Worm (Caenorhabditis elegans) whole organism, young adult: ENCODE results near the gene gldi-7.
A peak's percentile ranks its signal among the peaks of the same experiment; 100 is the strongest.

ENCODE experiments used
- B0019.2 ChIP-seq: fragments of 200-800 bp; sonication (Bioruptor generic); conservative IDR thresholded peaks from 2 replicates; pipeline ENCODE4 v1.3.6; 2022; ENCODE audit warnings: missing genetic modification reagents, missing genetic modification characterization, missing compliant biosample characterization
- B0261.1 ChIP-seq: sonication (generic microtip); optimal IDR thresholded peaks from 2 replicates; lab custom pipeline; 2016; ENCODE audit warnings: mild to moderate bottlenecking, missing genetic modification characterization, moderate library complexity, missing compliant biosample characterization
- C06A6.2 ChIP-seq: fragments of 200-800 bp; sonication (Bioruptor generic); conservative IDR thresholded peaks from 2 replicates; pipeline ENCODE4 v1.3.6; 2022; ENCODE audit warnings: missing genetic modification characterization, missing compliant biosample characterization
- F33H1.4 ChIP-seq: fragments of 200-800 bp; sonication (Bioruptor generic); IDR thresholded peaks from 2 replicates; pipeline ENCODE4 v1.3.6; 2022; ENCODE audit warnings: missing genetic modification reagents, missing genetic modification characterization, missing compliant biosample characterization
- F37B4.10 ChIP-seq: fragments of 200-800 bp; sonication (Bioruptor generic); IDR thresholded peaks from 2 replicates; pipeline ENCODE4 v1.3.6; 2022; ENCODE audit warnings: missing genetic modification characterization, missing compliant biosample characterization
- F49E8.2 ChIP-seq: sonication (generic microtip); optimal IDR thresholded peaks from 3 replicates; lab custom pipeline; 2017; ENCODE audit warnings: missing genetic modification characterization, mild to moderate bottlenecking, missing compliant biosample characterization, antibody characterized with exemption, moderate library complexity; ENCODE audit not compliant: insufficient read depth
- F52B5.7 ChIP-seq: sonication (generic microtip); optimal IDR thresholded peaks from 2 replicates; lab custom pipeline; 2016; ENCODE audit warnings: mild to moderate bottlenecking, missing genetic modification characterization, missing compliant biosample characterization
- F57C9.4 ChIP-seq: sonication (generic microtip); optimal IDR thresholded peaks from 2 replicates; lab custom pipeline; 2017; ENCODE audit warnings: mild to moderate bottlenecking, missing genetic modification characterization, missing compliant biosample characterization
- T07F8.4 ChIP-seq: sonication (generic microtip); optimal IDR thresholded peaks from 2 replicates; lab custom pipeline; 2016; ENCODE audit warnings: mild to moderate bottlenecking, missing genetic modification characterization, moderate library complexity, missing compliant biosample characterization
- Y53F4B.3 ChIP-seq: fragments of 200-800 bp; sonication (Bioruptor generic); IDR thresholded peaks from 2 replicates; pipeline ENCODE4 v1.3.6; 2022; ENCODE audit warnings: missing genetic modification reagents, missing genetic modification characterization, missing compliant biosample characterization
- Y53G8AR.9 ChIP-seq: fragments of 200-800 bp; sonication (Bioruptor generic); conservative IDR thresholded peaks from 2 replicates; pipeline ENCODE4 v1.3.6; 2022; ENCODE audit warnings: missing genetic modification reagents, missing genetic modification characterization, missing compliant biosample characterization
- Y79H2A.3 ChIP-seq: fragments of 200-800 bp; sonication (Bioruptor generic); conservative IDR thresholded peaks from 2 replicates; pipeline ENCODE4 v1.3.6; 2022; ENCODE audit warnings: missing genetic modification reagents, missing genetic modification characterization, missing compliant biosample characterization
- akir-1 ChIP-seq: fragments of 200-800 bp; sonication (Bioruptor generic); optimal IDR thresholded peaks from 2 replicates; lab custom pipeline; 2018; ENCODE audit warnings: mild to moderate bottlenecking, missing genetic modification characterization, moderate library complexity, missing compliant biosample characterization
- ama-1 ChIP-seq, 3 experiments: fragments of 150-350 bp in 1 of 3; sonication (generic microtip) in 2 of 3; optimal IDR thresholded peaks; 2 replicates each; lab custom pipeline; 2014 to 2018; ENCODE audit warnings: missing biosample characterization in 2 of 3, missing genetic modification characterization in 2 of 3, missing genetic modification reagents in 2 of 3
- aptf-3 ChIP-seq: fragments of 200-800 bp; sonication (Bioruptor generic); IDR thresholded peaks from 2 replicates; pipeline ENCODE4 v1.3.6; 2022; ENCODE audit warnings: missing genetic modification characterization, missing compliant biosample characterization
- bed-1 ChIP-seq: fragments of 200-800 bp; sonication (Bioruptor generic); IDR thresholded peaks from 2 replicates; pipeline ENCODE4 v1.3.6; 2022; ENCODE audit warnings: missing genetic modification reagents, missing genetic modification characterization, missing compliant biosample characterization
- ceh-100 ChIP-seq: fragments of 200-800 bp; sonication (Bioruptor generic); IDR thresholded peaks from 2 replicates; pipeline ENCODE4 v1.3.6; 2022; ENCODE audit warnings: missing genetic modification reagents, missing genetic modification characterization, missing compliant biosample characterization
- ceh-27 ChIP-seq: fragments of 200-800 bp; sonication (Bioruptor generic); optimal IDR thresholded peaks from 2 replicates; lab custom pipeline; 2018; ENCODE audit warnings: mild to moderate bottlenecking, missing genetic modification characterization, moderate library complexity, missing compliant biosample characterization
- ceh-40 ChIP-seq: fragments of 200-800 bp; sonication (Bioruptor generic); IDR thresholded peaks from 2 replicates; pipeline ENCODE4 v1.3.6; 2022; ENCODE audit warnings: missing genetic modification characterization, missing compliant biosample characterization
- ceh-58 ChIP-seq: fragments of 200-800 bp; sonication (Bioruptor generic); IDR thresholded peaks from 2 replicates; pipeline ENCODE4 v1.3.6; 2022; ENCODE audit warnings: missing genetic modification characterization, missing compliant biosample characterization
- ceh-79 ChIP-seq: sonication (generic microtip); optimal IDR thresholded peaks from 2 replicates; lab custom pipeline; 2017; ENCODE audit warnings: mild to moderate bottlenecking, missing genetic modification characterization, missing compliant biosample characterization
- chd-7 ChIP-seq: sonication (generic microtip); optimal IDR thresholded peaks from 2 replicates; lab custom pipeline; 2016; ENCODE audit warnings: mild to moderate bottlenecking, missing genetic modification characterization, moderate library complexity, missing compliant biosample characterization
- egrh-3 ChIP-seq: fragments of 200-800 bp; sonication (Bioruptor generic); IDR thresholded peaks from 2 replicates; pipeline ENCODE4 v1.3.6; 2022; ENCODE audit warnings: missing genetic modification reagents, missing genetic modification characterization, missing compliant biosample characterization
- ekl-4 ChIP-seq: fragments of 200-800 bp; sonication (Bioruptor generic); IDR thresholded peaks from 2 replicates; pipeline ENCODE4 v1.3.6; 2022; ENCODE audit warnings: missing genetic modification reagents, missing genetic modification characterization, missing compliant biosample characterization
- fkh-3 ChIP-seq: sonication (generic microtip); optimal IDR thresholded peaks from 2 replicates; lab custom pipeline; 2016; ENCODE audit warnings: mild to moderate bottlenecking, missing genetic modification characterization, missing compliant biosample characterization
- gei-17 ChIP-seq: fragments of 200-800 bp; sonication (Bioruptor generic); optimal IDR thresholded peaks from 2 replicates; lab custom pipeline; 2018; ENCODE audit warnings: mild to moderate bottlenecking, missing genetic modification characterization, missing compliant biosample characterization
- him-1 ChIP-seq: sonication (generic microtip); optimal IDR thresholded peaks from 2 replicates; lab custom pipeline; 2016; ENCODE audit warnings: missing genotype, missing genetic modification reagents, missing genetic modification characterization, missing compliant biosample characterization
- hrde-1 ChIP-seq: sonication (generic microtip); optimal IDR thresholded peaks from 2 replicates; lab custom pipeline; 2016; ENCODE audit warnings: missing genetic modification characterization, mild to moderate bottlenecking, missing compliant biosample characterization, moderate library complexity, missing genotype, missing genetic modification reagents, borderline replicate concordance
- hsf-1 ChIP-seq: fragments of 200-800 bp; sonication (Bioruptor generic); IDR thresholded peaks from 2 replicates; pipeline ENCODE4 v1.3.6; 2022; ENCODE audit warnings: missing genetic modification reagents, missing genetic modification characterization, missing compliant biosample characterization
- lin-54 ChIP-seq: fragments of 200-800 bp; sonication (Bioruptor generic); optimal IDR thresholded peaks from 2 replicates; lab custom pipeline; 2018; ENCODE audit warnings: mild to moderate bottlenecking, missing genetic modification characterization, missing compliant biosample characterization
- lsl-1 ChIP-seq: fragments of 200-800 bp; sonication (Bioruptor generic); optimal IDR thresholded peaks from 2 replicates; lab custom pipeline; 2018; ENCODE audit warnings: mild to moderate bottlenecking, missing genetic modification characterization, moderate library complexity, missing compliant biosample characterization
- madf-6 ChIP-seq: fragments of 200-800 bp; sonication (Bioruptor generic); IDR thresholded peaks from 2 replicates; pipeline ENCODE4 v1.3.6; 2022; ENCODE audit warnings: missing genetic modification reagents, missing genetic modification characterization, missing compliant biosample characterization
- mxl-1 ChIP-seq: sonication (generic microtip); optimal IDR thresholded peaks from 2 replicates; lab custom pipeline; 2016; ENCODE audit warnings: missing genetic modification characterization, missing compliant biosample characterization
- nfya-1 ChIP-seq: sonication (generic microtip); optimal IDR thresholded peaks from 2 replicates; lab custom pipeline; 2017; ENCODE audit warnings: antibody characterized with exemption, missing compliant biosample characterization, missing genetic modification characterization, borderline replicate concordance; ENCODE audit not compliant: insufficient read depth
- nhr-80 ChIP-seq: sonication (generic microtip); optimal IDR thresholded peaks from 2 replicates; lab custom pipeline; 2016; ENCODE audit warnings: missing genetic modification characterization, missing compliant biosample characterization
- nhr-90 ChIP-seq: sonication (generic microtip); optimal IDR thresholded peaks from 2 replicates; lab custom pipeline; 2016; ENCODE audit warnings: missing genotype, mild to moderate bottlenecking, missing genetic modification characterization, missing compliant biosample characterization
- repo-1 ChIP-seq: sonication (generic microtip); optimal IDR thresholded peaks from 2 replicates; lab custom pipeline; 2017; ENCODE audit warnings: mild to moderate bottlenecking, missing genetic modification characterization, missing compliant biosample characterization
- sdz-38 ChIP-seq: sonication (generic microtip); optimal IDR thresholded peaks from 2 replicates; lab custom pipeline; 2016; ENCODE audit warnings: missing genotype, missing genetic modification characterization, missing compliant biosample characterization
- sea-2 ChIP-seq: fragments of 200-800 bp; sonication (Bioruptor generic); IDR thresholded peaks from 2 replicates; pipeline ENCODE4 v1.3.6; 2022; ENCODE audit warnings: missing genetic modification characterization, missing compliant biosample characterization
- snpc-1.1 ChIP-seq: sonication (generic microtip); optimal IDR thresholded peaks from 2 replicates; lab custom pipeline; 2017; ENCODE audit warnings: missing genetic modification characterization, mild to moderate bottlenecking, missing compliant biosample characterization, antibody characterized with exemption, moderate library complexity, missing genotype, missing genetic modification reagents; ENCODE audit not compliant: insufficient read depth
- xnd-1 ChIP-seq: sonication (generic microtip); optimal IDR thresholded peaks from 2 replicates; lab custom pipeline; 2016; ENCODE audit warnings: missing genotype, missing genetic modification reagents, missing genetic modification characterization, missing compliant biosample characterization
- zfh-2 ChIP-seq: fragments of 200-800 bp; sonication (Bioruptor generic); conservative IDR thresholded peaks from 2 replicates; pipeline ENCODE4 v1.3.6; 2022; ENCODE audit warnings: missing genetic modification reagents, missing genetic modification characterization, missing compliant biosample characterization
- zim-3 ChIP-seq: sonication (generic microtip); optimal IDR thresholded peaks from 2 replicates; lab custom pipeline; 2017; ENCODE audit warnings: mild to moderate bottlenecking, missing genetic modification characterization, moderate library complexity, missing compliant biosample characterization
- ztf-3 ChIP-seq: fragments of 200-800 bp; sonication (Bioruptor generic); optimal IDR thresholded peaks from 2 replicates; lab custom pipeline; 2018; ENCODE audit warnings: mild to moderate bottlenecking, missing genetic modification characterization, missing compliant biosample characterization
- ztf-6 ChIP-seq: fragments of 200-800 bp; sonication (Bioruptor generic); IDR thresholded peaks from 2 replicates; pipeline ENCODE4 v1.3.6; 2022; ENCODE audit warnings: missing genetic modification reagents, missing genetic modification characterization, missing compliant biosample characterization

The gldi-7 gene

ce11 chrII:8531181-8531759 lies at the start of gene gldi-7:
gldi-7 (minus strand) TSS chrII:8531222.
- TF ChIP-seq T07F8.4 (tag; lab: Kevin White, UChicago) (no peak), nhr-80 (tag; lab: Kevin White, UChicago) (peak; percentile 33)

ce11 chrII:8577509-8578099 lies 46.6 kb upstream of the gldi-7 start, which contains the start of gene F54C9.9:
F54C9.9 (plus strand) TSS chrII:8578049.
- TF ChIP-seq F33H1.4: peak; percentile 28; the same call in 1 of the 2 replicates
- no peak for TF ChIP-seq ceh-27
- TF ChIP-seq ztf-6 (GFP tag; lab: Robert Waterston, UW): no peak
- TF ChIP-seq repo-1 (tag; lab: Kevin White, UChicago): peak; percentile 17
- no peak for TF ChIP-seq ekl-4 (GFP tag; lab: Robert Waterston, UW)
- no peak for TF ChIP-seq C06A6.2 (GFP tag; lab: Robert Waterston, UW)
- no peak for TF ChIP-seq Y53F4B.3 (GFP tag; lab: Robert Waterston, UW)
- no peak for TF ChIP-seq akir-1 (GFP tag; lab: Kevin White, UChicago)
- peak; percentile 33 for TF ChIP-seq xnd-1
- no peak for TF ChIP-seq aptf-3 (GFP tag; lab: Robert Waterston, UW)
- TF ChIP-seq nhr-90 (tag; lab: Kevin White, UChicago): no peak
- TF ChIP-seq egrh-3: no peak
- no peak for TF ChIP-seq zfh-2 (GFP tag; lab: Robert Waterston, UW)
- TF ChIP-seq sdz-38 (tag; lab: Kevin White, UChicago): no peak
- TF ChIP-seq ama-1 (optimal IDR thresholded peaks at IDR 0.05; lab: Kevin White, UChicago): no peak
- peak in 1 of 2 experiments; percentile 77 for TF ChIP-seq ama-1 (GFP tag; optimal IDR thresholded peaks at IDR 0.05; lab: Kevin White, UChicago)
- no peak for TF ChIP-seq F57C9.4 (tag; lab: Kevin White, UChicago)
- TF ChIP-seq fkh-3 (tag; lab: Kevin White, UChicago): no peak
- TF ChIP-seq ztf-3 (GFP tag; lab: Kevin White, UChicago): no peak
- peak; percentile 50 for TF ChIP-seq lsl-1 (GFP tag; lab: Kevin White, UChicago)
- no peak for TF ChIP-seq B0261.1 (tag; lab: Kevin White, UChicago)
- no peak for TF ChIP-seq F37B4.10 (GFP tag; lab: Robert Waterston, UW)
- no peak for TF ChIP-seq ceh-79
- TF ChIP-seq F49E8.2 (tag; lab: Kevin White, UChicago): peak; percentile 79
- peak; percentile 71 for TF ChIP-seq madf-6 (GFP tag; lab: Robert Waterston, UW)
- TF ChIP-seq F52B5.7 (tag; lab: Kevin White, UChicago): no peak
- TF ChIP-seq hsf-1 (GFP tag; lab: Robert Waterston, UW): 0 out of 2 replicates have a peak, but pooled peaks have one; percentile 65
- TF ChIP-seq zim-3 (tag; lab: Kevin White, UChicago): no peak
- TF ChIP-seq lin-54 (GFP tag; lab: Kevin White, UChicago): peak; percentile 19
- 0 out of 2 replicates have a peak, but pooled peaks have one; percentile 2 for TF ChIP-seq ceh-40 (GFP tag; lab: Robert Waterston, UW)
- no peak for TF ChIP-seq B0019.2 (GFP tag; lab: Robert Waterston, UW)
- no peak for TF ChIP-seq chd-7 (tag; lab: Kevin White, UChicago)
- TF ChIP-seq ceh-100 (GFP tag; lab: Robert Waterston, UW): peak; percentile 50; the same call in 1 of the 2 replicates
- TF ChIP-seq mxl-1 (tag; lab: Kevin White, UChicago): no peak
- TF ChIP-seq snpc-1.1: no peak
- no peak for TF ChIP-seq bed-1 (GFP tag; lab: Robert Waterston, UW)
- peak; percentile 46 for TF ChIP-seq hrde-1 (tag; lab: Kevin White, UChicago)
- no peak for TF ChIP-seq nfya-1 (tag; lab: Kevin White, UChicago)
- no peak for TF ChIP-seq sea-2 (GFP tag; lab: Robert Waterston, UW)
- no peak for TF ChIP-seq gei-17 (GFP tag; lab: Kevin White, UChicago)
- peak; percentile 23 for TF ChIP-seq him-1 (tag; lab: Kevin White, UChicago)
- TF ChIP-seq Y53G8AR.9 (GFP tag; lab: Robert Waterston, UW): peak; percentile 71
- no peak for TF ChIP-seq ceh-58 (GFP tag; lab: Robert Waterston, UW)
- TF ChIP-seq Y79H2A.3: peak; percentile 87
